Worm (Caenorhabditis elegans): ENCODE measurements around the gene let-413.

Gene let-413

ce11 chrV:8013901-8014388, 36.4 kb upstream of the let-413 start, which contains the start of gene Y97E10AR.6:
Gene Y97E10AR.6 (minus strand): TSS chrV:8013951.
- TF ChIP-seq cey-2 (tag; optimal IDR thresholded peaks at IDR 0.05; ENCODE audit: borderline replicate concordance, insufficient read depth) = no peak
- no peak for TF ChIP-seq zfp-2 (tag; optimal IDR thresholded peaks at IDR 0.05)
- no peak for TF ChIP-seq php-3 (GFP tag; IDR thresholded peaks at IDR 0.05)
- peak; percentile 98 for TF ChIP-seq hlh-30 (tag; optimal IDR thresholded peaks at IDR 0.05; ENCODE audit: insufficient read depth)
- TF ChIP-seq lin-15B (tag; optimal IDR thresholded peaks at IDR 0.05) = no peak
- no peak for TF ChIP-seq fkh-10 (GFP tag; optimal IDR thresholded peaks at IDR 0.05)
- no peak for TF ChIP-seq nhr-237 (tag; optimal IDR thresholded peaks at IDR 0.05)
- peak; percentile 41 for TF ChIP-seq hlh-11 (tag; optimal IDR thresholded peaks at IDR 0.05)
- no peak for TF ChIP-seq ZK546.5 (tag; optimal IDR thresholded peaks at IDR 0.05)
- no peak for TF ChIP-seq lim-7 (GFP tag; IDR thresholded peaks at IDR 0.05)
- no peak for TF ChIP-seq snpc-1.2 (GFP tag; IDR thresholded peaks at IDR 0.05)
- no peak for TF ChIP-seq nhr-11 (tag; optimal IDR thresholded peaks at IDR 0.05)
- no peak for TF ChIP-seq set-16 (GFP tag; IDR thresholded peaks at IDR 0.05)
- no peak for TF ChIP-seq dmd-9 (GFP tag; IDR thresholded peaks at IDR 0.05)
- no peak for TF ChIP-seq unc-130 (GFP tag; optimal IDR thresholded peaks at IDR 0.05)
- no peak for TF ChIP-seq arid-1 (GFP tag; conservative IDR thresholded peaks at IDR 0.05)
- no peak for TF ChIP-seq dmd-8 (GFP tag; IDR thresholded peaks at IDR 0.05)
- no peak for TF ChIP-seq zip-11 (GFP tag; IDR thresholded peaks at IDR 0.05)
- TF ChIP-seq mxl-3 (GFP tag; optimal IDR thresholded peaks at IDR 0.05) = peak; percentile 6
- TF ChIP-seq nhr-48 (tag; optimal IDR thresholded peaks at IDR 0.05) = no peak
- TF ChIP-seq mdl-1 (tag; optimal IDR thresholded peaks at IDR 0.05) = peak in 1 of 2 experiments; percentile 64
- TF ChIP-seq ceh-62 (tag; optimal IDR thresholded peaks at IDR 0.05) = no peak
- TF ChIP-seq sdz-12 (GFP tag; optimal IDR thresholded peaks at IDR 0.05) = no peak
- no peak for TF ChIP-seq spr-1 (tag; optimal IDR thresholded peaks at IDR 0.05)
- no peak for TF ChIP-seq dpl-1 (GFP tag; optimal IDR thresholded peaks at IDR 0.05)
- TF ChIP-seq nhr-25 (tag; optimal IDR thresholded peaks at IDR 0.05; ENCODE audit: borderline replicate concordance, insufficient read depth) = no peak
- TF ChIP-seq Y75B8A.6 (GFP tag; IDR thresholded peaks at IDR 0.05) = no peak
- TF ChIP-seq ceh-44 (GFP tag; IDR thresholded peaks at IDR 0.05) = no peak
- TF ChIP-seq lsy-2 (tag; optimal IDR thresholded peaks at IDR 0.05) = peak in 1 of 2 experiments; percentile 50
- TF ChIP-seq rbr-2 (tag; optimal IDR thresholded peaks at IDR 0.05) = peak; percentile 26
- no peak for TF ChIP-seq ctbp-1 (GFP tag; IDR thresholded peaks at IDR 0.05)
- TF ChIP-seq lin-1 (GFP tag; IDR thresholded peaks at IDR 0.05) = no peak
- TF ChIP-seq lin-29 (GFP tag; IDR thresholded peaks at IDR 0.05) = no peak
- peak; percentile 37 for TF ChIP-seq dmd-6 (GFP tag; IDR thresholded peaks at IDR 0.05)
- TF ChIP-seq ceh-20 (GFP tag; IDR thresholded peaks at IDR 0.05) = no peak
- TF ChIP-seq nhr-6 (tag; optimal IDR thresholded peaks at IDR 0.05) = no peak
- TF ChIP-seq T26A8.4 (GFP tag; IDR thresholded peaks at IDR 0.05) = no peak
- TF ChIP-seq mdt-29 (GFP tag; IDR thresholded peaks at IDR 0.05) = no peak
- no peak for TF ChIP-seq daf-16 (GFP tag; optimal IDR thresholded peaks at IDR 0.05)
- TF ChIP-seq daf-16 (tag; optimal IDR thresholded peaks at IDR 0.05) = peak; percentile 25
- TF ChIP-seq ama-1 (optimal IDR thresholded peaks at IDR 0.05) = peak; percentile 50
- TF ChIP-seq nhr-102 (tag; optimal IDR thresholded peaks at IDR 0.05) = no peak
- peak; percentile 23 for TF ChIP-seq ztf-7 (tag; optimal IDR thresholded peaks at IDR 0.05)
- peak in 1 of 2 experiments; percentile 14 for TF ChIP-seq hif-1 (tag; optimal IDR thresholded peaks at IDR 0.05)
- TF ChIP-seq aha-1 (tag) = peak; percentile 85
- TF ChIP-seq daf-19 (GFP tag; conservative IDR thresholded peaks at IDR 0.05) = no peak
- TF ChIP-seq nhr-10 (tag; optimal IDR thresholded peaks at IDR 0.05) = no peak
- no peak for TF ChIP-seq pha-4 (GFP tag; IDR thresholded peaks at IDR 0.05)
- TF ChIP-seq pha-4 (tag; optimal IDR thresholded peaks at IDR 0.05) = peak; percentile 16
- no peak for TF ChIP-seq pqm-1 (tag; optimal IDR thresholded peaks at IDR 0.05)
- no peak for TF ChIP-seq mxl-2 (GFP tag; conservative IDR thresholded peaks at IDR 0.05)
- TF ChIP-seq D1046.2 (GFP tag; IDR thresholded peaks at IDR 0.05) = no peak

Data from whole organism, L4 larva.